Fruit fly (Drosophila melanogaster): ENCODE results near the gene RpL22.

The RpL22 gene

DNA sequence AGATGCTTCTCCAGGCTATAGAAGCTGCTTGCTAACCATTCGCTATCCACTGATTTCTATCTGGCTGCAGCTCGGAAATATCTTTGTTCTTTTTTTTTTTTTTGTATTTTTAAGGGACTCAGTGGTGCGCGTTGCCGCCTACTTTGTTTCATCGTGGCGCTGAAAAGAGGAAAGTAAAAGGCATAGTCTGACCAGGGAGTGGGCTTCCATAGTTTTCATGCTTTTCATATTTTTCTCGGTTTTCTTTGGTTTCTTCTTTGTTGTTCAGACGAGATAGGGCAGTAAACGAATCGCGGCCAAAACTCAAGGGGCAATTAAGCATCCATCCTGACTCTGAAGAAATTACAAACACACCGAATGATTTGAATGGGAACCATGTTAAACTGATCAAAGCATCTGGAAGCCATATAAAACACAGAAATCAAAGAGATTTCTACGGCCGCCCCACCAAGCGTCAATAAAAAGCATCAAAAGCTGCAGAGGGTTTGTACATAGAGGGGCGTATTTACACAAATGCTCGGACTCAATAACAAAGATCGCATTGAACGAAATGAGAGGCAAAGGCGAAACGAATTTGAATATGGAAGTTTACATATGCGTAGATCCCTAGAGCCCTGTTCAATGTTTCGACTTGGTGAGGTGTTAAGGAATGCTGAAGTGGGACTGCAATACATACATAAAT is 7.5 kb upstream of the RpL22 start (continued):
- TF ChIP-seq CG16779 (GFP tag; IDR thresholded peaks at IDR 0.05) (no peak), CG10147 (GFP tag; optimal IDR thresholded peaks at IDR 0.05) (no peak), Fer3 (tag; optimal IDR thresholded peaks at IDR 0.05) (no peak), tna (GFP tag; IDR thresholded peaks at IDR 0.05; ENCODE audit: partially characterized antibody) (no peak), CG2129 (GFP tag; IDR thresholded peaks at IDR 0.05; ENCODE audit: partially characterized antibody) (no peak), hb (GFP tag; IDR thresholded peaks at IDR 0.05; ENCODE audit: partially characterized antibody) (no peak), stwl (tag; optimal IDR thresholded peaks at IDR 0.05) (no peak), luna (GFP tag; optimal IDR thresholded peaks at IDR 0.05) (no peak), Dip3 (GFP tag; optimal IDR thresholded peaks at IDR 0.05) (no peak), Drgx (GFP tag; IDR thresholded peaks at IDR 0.05) (no peak), Hr3 (GFP tag; optimal IDR thresholded peaks at IDR 0.05) (no peak), bab2 (GFP tag; optimal IDR thresholded peaks at IDR 0.05) (peak; percentile 3), CG18476 (GFP tag; optimal IDR thresholded peaks at IDR 0.05) (no peak), ro (GFP tag; IDR thresholded peaks at IDR 0.05) (no peak), CG11695 (GFP tag; IDR thresholded peaks at IDR 0.05) (no peak), so (GFP tag; IDR thresholded peaks at IDR 0.05) (0 out of 3 replicates have a peak, but pooled peaks have one; percentile 18), NC2β (GFP tag; optimal IDR thresholded peaks at IDR 0.05) (no peak), wek (GFP tag; optimal IDR thresholded peaks at IDR 0.05) (peak; percentile 7), CG3065 (GFP tag; optimal IDR thresholded peaks at IDR 0.05) (no peak), danr (GFP tag; IDR thresholded peaks at IDR 0.05) (no peak), pzg (GFP tag; optimal IDR thresholded peaks at IDR 0.05) (no peak), HmgD (GFP tag; optimal IDR thresholded peaks at IDR 0.05) (no peak), Nf-YA (GFP tag; IDR thresholded peaks at IDR 0.05) (no peak), Ets65A (GFP tag) (no peak), B-H2 (GFP tag; optimal IDR thresholded peaks at IDR 0.05) (no peak), CG18599 (GFP tag; optimal IDR thresholded peaks at IDR 0.05) (no peak), gro (GFP tag; optimal IDR thresholded peaks at IDR 0.05) (no peak), Optix (GFP tag; IDR thresholded peaks at IDR 0.05) (no peak), Ada2b (GFP tag; IDR thresholded peaks at IDR 0.05) (no peak), CG11093 (GFP tag; IDR thresholded peaks at IDR 0.05) (no peak), nom (GFP tag; optimal IDR thresholded peaks at IDR 0.05) (no peak), sens (GFP tag) (peak; percentile 76), corto (GFP tag; optimal IDR thresholded peaks at IDR 0.05) (no peak), CG14860 (GFP tag; IDR thresholded peaks at IDR 0.05; ENCODE audit: partially characterized antibody) (no peak), ab (GFP tag; optimal IDR thresholded peaks at IDR 0.05) (no peak), fd96Cb (tag; optimal IDR thresholded peaks at IDR 0.05) (no peak), Meics (GFP tag; optimal IDR thresholded peaks at IDR 0.05) (peak; percentile 13), MESR4 (GFP tag; optimal IDR thresholded peaks at IDR 0.05) (no peak), CG11247 (GFP tag; IDR thresholded peaks at IDR 0.05) (no peak), CG3838 (GFP tag; optimal IDR thresholded peaks at IDR 0.05) (no peak), CG8924 (tag; optimal IDR thresholded peaks at IDR 0.05) (no peak), CG7928 (GFP tag; optimal IDR thresholded peaks at IDR 0.05) (no peak), Eip74EF (GFP tag; optimal IDR thresholded peaks at IDR 0.05) (no peak), CG9817 (tag; optimal IDR thresholded peaks at IDR 0.05) (no peak), jing (GFP tag; optimal IDR thresholded peaks at IDR 0.05) (no peak), gcm (GFP tag; optimal IDR thresholded peaks at IDR 0.05) (no peak), psq (GFP tag; optimal IDR thresholded peaks at IDR 0.05) (no peak), p53 (GFP tag; optimal IDR thresholded peaks at IDR 0.05) (no peak), Sry-δ (GFP tag; optimal IDR thresholded peaks at IDR 0.05) (no peak), tgo (GFP tag; IDR thresholded peaks at IDR 0.05) (no peak)
